Fruit fly (Drosophila melanogaster) whole organism, prepupa: ENCODE results near the gene CG13654.

Experiments
- Gug ChIP-seq: fragments of 200-800 bp; sonication (Bioruptor generic); IDR thresholded peaks from 2 replicates; pipeline ENCODE4 v1.3.6; 2022; ENCODE audit warnings: missing biosample characterization, missing genetic modification characterization
- topi ChIP-seq: fragments of 200-800 bp; sonication (Bioruptor generic); optimal IDR thresholded peaks from 3 replicates; lab custom pipeline; 2016; ENCODE audit warnings: missing biosample characterization, missing genetic modification characterization

DNA sequence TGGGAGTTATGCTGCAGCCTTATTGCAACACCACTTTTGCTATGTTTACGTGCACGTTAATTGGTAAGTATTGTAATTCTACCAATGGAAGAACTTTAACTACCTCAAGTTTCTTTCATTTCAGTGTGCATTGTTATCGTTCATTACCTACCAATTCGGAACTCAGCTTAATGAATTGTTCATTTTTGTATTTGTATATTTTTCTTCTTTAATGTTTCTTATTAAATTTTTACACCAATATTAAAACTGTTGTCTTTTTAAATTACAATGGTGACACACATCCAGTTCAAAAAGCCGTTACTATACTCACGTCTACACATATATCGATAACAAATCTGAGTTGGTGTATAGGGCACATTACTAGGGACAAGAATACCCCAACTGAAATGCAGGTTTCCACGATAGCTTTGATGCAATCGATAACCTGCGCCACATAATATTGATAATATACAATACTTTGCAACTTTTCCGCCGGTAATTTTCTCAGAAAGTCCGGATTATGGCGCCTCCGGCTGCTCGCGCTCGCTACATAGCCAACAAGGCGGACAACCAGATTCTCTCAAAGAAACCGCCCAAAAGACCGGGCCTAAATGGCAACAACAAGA is 21.7 kb downstream of the CG13654 start, which contains the start of gene Alg9:
- TF ChIP-seq topi (GFP tag; lab: Kevin White, UChicago) = no peak
- no peak for TF ChIP-seq Gug (GFP tag; lab: Robert Waterston, UW)
